Worm (Caenorhabditis elegans): Measurements from ENCODE around the gene T05A1.5.

T05A1.5 gene

ce11 chrIV:9540342-9540856 lies 5.7 kb upstream of the T05A1.5 start, which contains the start of gene fbl-1:
TSS of gene fbl-1 (plus strand) at chrIV:9540806.
- TF ChIP-seq nhr-80 (tag; optimal IDR thresholded peaks at IDR 0.05): peak; percentile 47
- TF ChIP-seq sea-2 (GFP tag; IDR thresholded peaks at IDR 0.05): no peak
- no peak for TF ChIP-seq bed-1 (GFP tag; IDR thresholded peaks at IDR 0.05)
- TF ChIP-seq ceh-100 (GFP tag; IDR thresholded peaks at IDR 0.05): no peak

ce11 chrIV:9563079-9563478 lies 17.0 kb downstream of the T05A1.5 start, which contains the start of gene col-122:
TSS of gene col-122 (plus strand) at chrIV:9563379.
- no peak for TF ChIP-seq egl-18 (GFP tag; IDR thresholded peaks at IDR 0.05)

DNA sequence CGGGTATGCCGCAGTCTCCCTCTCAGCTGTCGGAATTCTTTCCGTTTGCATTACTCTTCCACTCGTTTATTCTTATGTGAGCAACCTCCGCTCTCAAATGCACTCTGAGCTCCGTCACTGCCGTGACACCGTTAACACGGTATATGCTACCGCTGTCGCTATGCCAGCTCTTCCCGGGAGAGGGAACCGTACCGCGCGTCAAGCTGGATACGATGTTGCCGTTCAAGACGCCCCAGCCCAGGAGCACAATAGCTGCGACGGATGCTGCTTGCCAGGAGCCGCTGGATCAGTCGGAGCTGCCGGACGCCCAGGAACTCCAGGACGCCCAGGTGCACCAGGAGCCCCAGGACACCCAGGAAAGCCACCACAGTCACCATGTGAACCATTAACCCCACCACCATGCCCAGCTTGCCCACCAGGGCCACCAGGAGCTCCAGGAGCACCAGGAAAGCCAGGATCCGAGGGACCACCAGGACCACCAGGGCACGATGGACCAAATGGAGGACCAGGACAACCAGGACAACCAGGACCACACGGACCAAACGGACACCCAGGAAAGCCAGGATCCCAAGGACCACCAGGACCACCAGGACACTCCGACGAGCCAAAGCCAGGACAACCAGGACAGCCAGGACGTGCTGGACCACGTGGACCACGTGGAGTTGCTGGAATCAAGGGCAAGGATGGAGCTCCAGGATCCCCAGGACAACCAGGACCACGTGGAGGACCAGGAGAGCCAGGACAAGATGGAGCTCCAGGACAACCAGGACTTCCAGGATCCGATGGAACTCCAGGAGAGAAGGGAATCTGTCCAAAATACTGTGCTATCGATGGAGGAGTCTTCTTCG lies 17.7 kb downstream of the T05A1.5 start:
- TF ChIP-seq hmg-20 (GFP tag; IDR thresholded peaks at IDR 0.05): no peak
- TF ChIP-seq F57C9.4 (tag; optimal IDR thresholded peaks at IDR 0.05): no peak
- no peak for TF ChIP-seq attf-6 (GFP tag; IDR thresholded peaks at IDR 0.05)
- TF ChIP-seq lin-40 (tag; optimal IDR thresholded peaks at IDR 0.05): peak; percentile 54
- TF ChIP-seq lag-1 (GFP tag; IDR thresholded peaks at IDR 0.05): no peak
- TF ChIP-seq F57A8.1 (GFP tag; optimal IDR thresholded peaks at IDR 0.05): no peak
- TF ChIP-seq rec-8 (tag; optimal IDR thresholded peaks at IDR 0.05): no peak
- no peak for TF ChIP-seq ZK185.1 (tag; optimal IDR thresholded peaks at IDR 0.05; ENCODE audit: poor library complexity, severe bottlenecking)
- no peak for TF ChIP-seq unc-62 (GFP tag; optimal IDR thresholded peaks at IDR 0.05)
- TF ChIP-seq lin-26 (GFP tag; IDR thresholded peaks at IDR 0.05): peak; percentile 81
- TF ChIP-seq K12H6.12 (tag; optimal IDR thresholded peaks at IDR 0.05): no peak
- no peak for TF ChIP-seq C17E4.6 (GFP tag; IDR thresholded peaks at IDR 0.05)
- no peak for TF ChIP-seq tlf-1 (GFP tag; optimal IDR thresholded peaks at IDR 0.05)
- TF ChIP-seq madf-8 (GFP tag; conservative IDR thresholded peaks at IDR 0.05): no peak
- TF ChIP-seq B0019.2 (GFP tag; conservative IDR thresholded peaks at IDR 0.05): no peak
- no peak for TF ChIP-seq tbx-9 (tag; optimal IDR thresholded peaks at IDR 0.05; ENCODE audit: borderline replicate concordance)
- no peak for TF ChIP-seq attf-3 (GFP tag; conservative IDR thresholded peaks at IDR 0.05)
- no peak for TF ChIP-seq mes-4 (tag; optimal IDR thresholded peaks at IDR 0.05)
- no peak for TF ChIP-seq Y56A3A.18 (GFP tag; IDR thresholded peaks at IDR 0.05)
- no peak for TF ChIP-seq ztf-22 (GFP tag; optimal IDR thresholded peaks at IDR 0.05)
- peak; percentile 90 for TF ChIP-seq egrh-3 (GFP tag; IDR thresholded peaks at IDR 0.05)
- TF ChIP-seq snpc-3.4 (tag; optimal IDR thresholded peaks at IDR 0.05): no peak
- TF ChIP-seq tbp1 (GFP tag; optimal IDR thresholded peaks at IDR 0.05): no peak
- no peak for TF ChIP-seq die-1 (tag; optimal IDR thresholded peaks at IDR 0.05)
- no peak for TF ChIP-seq athp-1 (tag; optimal IDR thresholded peaks at IDR 0.05)
- no peak for TF ChIP-seq hmg-1.2 (GFP tag; IDR thresholded peaks at IDR 0.05)
- TF ChIP-seq sptf-2 (GFP tag; optimal IDR thresholded peaks at IDR 0.05): peak; percentile 14
- TF ChIP-seq ceh-100 (GFP tag; IDR thresholded peaks at IDR 0.05): no peak
- no peak for TF ChIP-seq mcd-1 (GFP tag; IDR thresholded peaks at IDR 0.05)
- no peak for TF ChIP-seq dpl-1 (GFP tag; optimal IDR thresholded peaks at IDR 0.05)
- TF ChIP-seq F49E8.2 (tag; optimal IDR thresholded peaks at IDR 0.05; ENCODE audit: insufficient read depth): no peak
- no peak for TF ChIP-seq cebp-2 (GFP tag; IDR thresholded peaks at IDR 0.05)
- TF ChIP-seq Y53G8AR.9 (GFP tag; conservative IDR thresholded peaks at IDR 0.05): no peak
- no peak for TF ChIP-seq him-1 (tag; optimal IDR thresholded peaks at IDR 0.05)
- no peak for TF ChIP-seq ama-1 (optimal IDR thresholded peaks at IDR 0.05)
- TF ChIP-seq ama-1 (GFP tag; optimal IDR thresholded peaks at IDR 0.05): no peak
- no peak for TF ChIP-seq nfya-2 (GFP tag; IDR thresholded peaks at IDR 0.05)
- TF ChIP-seq C06A6.2 (GFP tag; conservative IDR thresholded peaks at IDR 0.05): no peak
- TF ChIP-seq ztf-26 (tag; optimal IDR thresholded peaks at IDR 0.05): peak; percentile 89
- TF ChIP-seq Y53F4B.3 (GFP tag; IDR thresholded peaks at IDR 0.05): no peak
